Worm (Caenorhabditis elegans) whole organism, young adult: ENCODE results near the gene B0464.6.
A peak's percentile ranks its signal among the peaks of the same experiment; 100 is the strongest.

Experiments used
- K11D2.4 ChIP-seq: fragments of 200-800 bp; sonication (Bioruptor generic); IDR thresholded peaks from 2 replicates; pipeline ENCODE4 v1.3.6; 2022; ENCODE audit warnings: missing genetic modification reagents, missing genetic modification characterization, missing compliant biosample characterization
- ama-1 ChIP-seq, 3 experiments: fragments of 150-350 bp in 1 of 3; sonication (generic microtip) in 2 of 3; optimal IDR thresholded peaks; 2 replicates each; lab custom pipeline; 2014 to 2018; ENCODE audit warnings: missing biosample characterization in 2 of 3, missing genetic modification characterization in 2 of 3, missing genetic modification reagents in 2 of 3
- ets-4 ChIP-seq: fragments of 200-800 bp; sonication (Bioruptor generic); optimal IDR thresholded peaks from 2 replicates; lab custom pipeline; 2018; ENCODE audit warnings: mild to moderate bottlenecking, missing genetic modification characterization, missing compliant biosample characterization
- pbrm-1 ChIP-seq: fragments of 200-800 bp; sonication (Bioruptor generic); IDR thresholded peaks from 2 replicates; pipeline ENCODE4 v1.3.6; 2022; ENCODE audit warnings: missing genetic modification reagents, missing genetic modification characterization, missing compliant biosample characterization
- pha-4 ChIP-seq: fragments of 150-350 bp; sonication (generic microtip); optimal IDR thresholded peaks from 2 replicates; lab custom pipeline; 2014; ENCODE audit warnings: missing biosample characterization, missing genetic modification reagents, missing genetic modification characterization
- snpc-4 ChIP-seq, 5 experiments: fragments of 150-350 bp in 1 of 5; sonication (generic microtip) in 4 of 5; optimal IDR thresholded peaks; 2 replicates each; lab custom pipeline; 2014 to 2018; ENCODE audit warnings: missing genetic modification characterization in 5 of 5, missing biosample characterization in 3 of 5, antibody characterized with exemption in 2 of 5, mild to moderate bottlenecking in 2 of 5, missing compliant biosample characterization in 2 of 5, missing genotype in 2 of 5, moderate library complexity in 2 of 5, missing genetic modification reagents in 1 of 5

DNA sequence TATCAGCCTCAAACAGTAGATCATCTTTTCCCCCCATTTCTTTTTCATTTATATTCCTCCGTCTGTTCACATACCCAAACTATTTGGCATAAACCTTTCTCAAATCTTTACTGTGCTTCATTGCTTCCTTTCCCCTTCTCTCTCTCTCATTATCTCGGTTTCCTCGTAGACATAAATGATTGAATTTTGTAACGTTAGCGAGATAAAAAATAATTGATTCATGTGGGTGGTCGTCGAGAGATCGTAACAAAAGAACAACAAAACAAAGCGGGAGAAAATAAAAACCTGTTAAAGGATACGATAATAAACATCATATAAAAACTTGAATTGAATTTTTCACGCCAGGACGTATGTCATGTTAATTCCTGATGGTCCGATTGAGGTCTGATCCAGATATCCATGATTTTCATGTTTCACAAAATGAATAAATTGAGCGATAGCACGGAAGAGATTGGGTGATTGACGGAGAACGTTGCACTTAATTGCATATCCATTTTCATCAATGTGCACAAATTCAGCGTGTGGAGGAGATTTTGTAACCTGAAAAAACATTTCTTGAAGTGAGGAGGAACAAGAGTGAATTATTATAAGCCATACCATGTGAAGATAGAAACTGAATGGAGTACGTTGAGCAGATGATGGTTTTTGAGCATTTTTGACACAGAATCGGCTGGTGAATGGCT, 2.8 kb downstream of the B0464.6 start:
- TF ChIP-seq ets-4 (GFP tag; lab: Kevin White, UChicago) (no peak), pbrm-1 (GFP tag; lab: Robert Waterston, UW) (no peak), snpc-4 (GFP tag; optimal IDR thresholded peaks at IDR 0.05; lab: Kevin White, UChicago) (no peak), snpc-4 (tag; optimal IDR thresholded peaks at IDR 0.05; lab: Kevin White, UChicago) (peak in 1 of 4 experiments; percentile 40), pha-4 (tag; lab: Kevin White, UChicago) (no peak), ama-1 (optimal IDR thresholded peaks at IDR 0.05; lab: Kevin White, UChicago) (no peak), ama-1 (GFP tag; optimal IDR thresholded peaks at IDR 0.05; lab: Kevin White, UChicago) (peak in 1 of 2 experiments; percentile 16), K11D2.4 (GFP tag; lab: Robert Waterston, UW) (no peak)
